Worm (Caenorhabditis elegans) whole organism, L3 larva: ENCODE results near the gene F49C5.7.

Experiments
- R02D3.7 ChIP-seq: fragments of 150-350 bp; optimal IDR thresholded peaks from 2 replicates; lab custom pipeline; 2014; ENCODE audit warnings: missing biosample characterization, missing genetic modification characterization
- elt-1 ChIP-seq: fragments of 150-350 bp; optimal IDR thresholded peaks from 2 replicates; lab custom pipeline; 2014; ENCODE audit warnings: missing biosample characterization, missing genetic modification characterization
- hmg-11 ChIP-seq: sonication (generic microtip); optimal IDR thresholded peaks from 2 replicates; lab custom pipeline; 2016; ENCODE audit warnings: missing genetic modification characterization, missing compliant biosample characterization
- mml-1 ChIP-seq: fragments of 150-350 bp; sonication (generic microtip); optimal IDR thresholded peaks from 3 replicates; lab custom pipeline; 2014; ENCODE audit warnings: missing biosample characterization, missing genetic modification characterization
- nhr-25 ChIP-seq: sonication (generic microtip); optimal IDR thresholded peaks from 2 replicates; lab custom pipeline; 2017; ENCODE audit warnings: missing biosample characterization, missing genetic modification characterization
- skn-1 ChIP-seq: fragments of 150-350 bp; optimal IDR thresholded peaks from 2 replicates; lab custom pipeline; 2014; ENCODE audit warnings: missing biosample characterization, missing genetic modification characterization
- unc-39 ChIP-seq: sonication (generic microtip); optimal IDR thresholded peaks from 4 replicates; lab custom pipeline; 2017; ENCODE audit warnings: missing biosample characterization, missing genetic modification characterization
- unc-62 ChIP-seq: fragments of 150-350 bp; sonication (generic microtip); optimal IDR thresholded peaks from 4 replicates; lab custom pipeline; 2014; ENCODE audit warnings: missing biosample characterization, missing genetic modification reagents, missing genetic modification characterization

- TF ChIP-seq nhr-25 (no peak), skn-1 (tag; lab: Kevin White, UChicago) (no peak), elt-1 (tag; lab: Kevin White, UChicago) (no peak), hmg-11 (tag; lab: Kevin White, UChicago) (no peak), R02D3.7 (tag; lab: Kevin White, UChicago) (no peak), unc-62 (no peak), unc-39 (no peak), mml-1 (tag; lab: Kevin White, UChicago) (no peak)
Measured at ce11 chrII:12542594-12542997, 23.4 kb upstream of the F49C5.7 start.
